Fruit fly (Drosophila melanogaster) whole organism, prepupa: ENCODE data around the gene PolG1.

Experiments used
- CG10631 ChIP-seq: fragments of 200-800 bp; sonication (Bioruptor generic); optimal IDR thresholded peaks from 2 replicates; lab custom pipeline; 2016; ENCODE audit warnings: missing biosample characterization, missing genetic modification characterization
- CG6792 ChIP-seq: fragments of 200-800 bp; sonication (Bioruptor generic); optimal IDR thresholded peaks from 3 replicates; lab custom pipeline; 2016; ENCODE audit warnings: missing biosample characterization, missing genetic modification characterization
- Eip93F ChIP-seq: fragments of 200-800 bp; sonication (Bioruptor generic); optimal IDR thresholded peaks from 2 replicates; lab custom pipeline; 2016; ENCODE audit warnings: missing biosample characterization, mild to moderate bottlenecking, missing genetic modification characterization
- Met ChIP-seq: fragments of 200-800 bp; sonication (Bioruptor generic); optimal IDR thresholded peaks from 3 replicates; lab custom pipeline; 2016; ENCODE audit warnings: missing biosample characterization, missing genetic modification characterization
- Sox15 ChIP-seq: fragments of 200-800 bp; sonication (Bioruptor generic); optimal IDR thresholded peaks from 3 replicates; lab custom pipeline; 2016; ENCODE audit warnings: missing biosample characterization, missing genetic modification characterization
- svp ChIP-seq: fragments of 200-800 bp; sonication (Bioruptor generic); peaks from one replicate; lab custom pipeline; 2016; ENCODE audit warnings: missing biosample characterization, missing genetic modification characterization

dm6 chr2L:13839744-13840151 lies 12.2 kb upstream of the PolG1 start:
- TF ChIP-seq Eip93F (GFP tag; lab: Kevin White, UChicago) (peak; percentile 74), svp (peak; percentile 93), CG10631 (GFP tag; lab: Kevin White, UChicago) (peak; percentile 88), Sox15 (GFP tag; lab: Kevin White, UChicago) (peak; percentile 82), Met (GFP tag; lab: Kevin White, UChicago) (peak; percentile 96), CG6792 (GFP tag; lab: Kevin White, UChicago) (peak; percentile 89)
